Worm (Caenorhabditis elegans): ENCODE results near the gene str-177.

- TF ChIP-seq aly-2 (tag; optimal IDR thresholded peaks at IDR 0.05): no peak
- TF ChIP-seq nhr-237 (tag; optimal IDR thresholded peaks at IDR 0.05): no peak
- TF ChIP-seq sma-9 (GFP tag; optimal IDR thresholded peaks at IDR 0.05): no peak
- TF ChIP-seq sma-9 (tag; optimal IDR thresholded peaks at IDR 0.05): no peak
- no peak for TF ChIP-seq mdl-1 (tag; optimal IDR thresholded peaks at IDR 0.05)
- TF ChIP-seq nhr-10 (tag; optimal IDR thresholded peaks at IDR 0.05): no peak
- no peak for TF ChIP-seq nhr-6 (tag; optimal IDR thresholded peaks at IDR 0.05)
- no peak for TF ChIP-seq F13H6.1 (tag; optimal IDR thresholded peaks at IDR 0.05)
- TF ChIP-seq egl-27 (tag; optimal IDR thresholded peaks at IDR 0.05): no peak
- TF ChIP-seq ceh-82 (tag; optimal IDR thresholded peaks at IDR 0.05): no peak
- no peak for TF ChIP-seq crh-2 (tag; optimal IDR thresholded peaks at IDR 0.05)
- no peak for TF ChIP-seq lin-13 (GFP tag; optimal IDR thresholded peaks at IDR 0.05)
- TF ChIP-seq fos-1 (tag; optimal IDR thresholded peaks at IDR 0.05): no peak
- TF ChIP-seq nhr-77 (tag; optimal IDR thresholded peaks at IDR 0.05): no peak
Measured at ce11 chrV:9207377-9207776, 8.6 kb upstream of the str-177 start, which contains the start of gene inx-10.
